Worm (Caenorhabditis elegans) whole organism, L2 larva: ENCODE data around the gene F43C11.16.

Source experiments
- elt-3 ChIP-seq: sonication (generic microtip); optimal IDR thresholded peaks from 2 replicates; lab custom pipeline; 2017; ENCODE audit warnings: missing biosample characterization, missing genetic modification characterization
- mdl-1 ChIP-seq, 2 experiments: fragments of 150-350 bp in 1 of 2; sonication (generic microtip) in 1 of 2; optimal IDR thresholded peaks; 2 replicates each; lab custom pipeline; 2017; ENCODE audit warnings: missing biosample characterization in 2 of 2, missing genetic modification characterization in 2 of 2
- snpc-4 ChIP-seq: fragments of 150-350 bp; optimal IDR thresholded peaks from 2 replicates; lab custom pipeline; 2014; ENCODE audit warnings: missing biosample characterization, missing genetic modification characterization
- unc-62 ChIP-seq: fragments of 150-350 bp; optimal IDR thresholded peaks from 2 replicates; lab custom pipeline; 2014; ENCODE audit warnings: missing biosample characterization, missing genetic modification reagents, missing genetic modification characterization
- ztf-11 ChIP-seq: sonication (generic microtip); optimal IDR thresholded peaks from 2 replicates; lab custom pipeline; 2017; ENCODE audit warnings: missing biosample characterization, missing genetic modification characterization

ce11 chrII:2320097-2320496 lies 39.8 kb downstream of the F43C11.16 start, which contains the start of gene ZK1240.3:
- TF ChIP-seq snpc-4 (tag; lab: Kevin White, UChicago) (no peak), ztf-11 (no peak), elt-3 (tag; lab: Kevin White, UChicago) (no peak), unc-62 (GFP tag; lab: Kevin White, UChicago) (no peak), mdl-1 (tag; optimal IDR thresholded peaks at IDR 0.05; lab: Kevin White, UChicago) (no peak)
